Worm (Caenorhabditis elegans) whole organism, L1 larva: ENCODE measurements around the gene F26G1.11.

ENCODE experiments used
- C16A3.4 ChIP-seq: fragments of 150-350 bp; optimal IDR thresholded peaks from 2 replicates; lab custom pipeline; 2014; ENCODE audit warnings: missing biosample characterization, missing genetic modification characterization
- Y116A8C.19 ChIP-seq: sonication (generic microtip); optimal IDR thresholded peaks from 2 replicates; lab custom pipeline; 2016; ENCODE audit warnings: missing compliant biosample characterization, missing genetic modification characterization, borderline replicate concordance
- alr-1 ChIP-seq: fragments of 200-800 bp; sonication (Bioruptor generic); optimal IDR thresholded peaks from 2 replicates; lab custom pipeline; 2018; ENCODE audit warnings: borderline replicate concordance, mild to moderate bottlenecking, missing genetic modification characterization, missing compliant biosample characterization
- ama-1 ChIP-seq: fragments of 150-350 bp; optimal IDR thresholded peaks from 2 replicates; lab custom pipeline; 2014
- blmp-1 ChIP-seq: fragments of 150-350 bp; optimal IDR thresholded peaks from 2 replicates; lab custom pipeline; 2014; ENCODE audit warnings: missing biosample characterization, missing genetic modification characterization
- ceh-63 ChIP-seq: fragments of 200-800 bp; sonication (Bioruptor generic); optimal IDR thresholded peaks from 2 replicates; lab custom pipeline; 2018; ENCODE audit warnings: mild to moderate bottlenecking, missing genetic modification characterization, missing compliant biosample characterization
- ceh-8 ChIP-seq: fragments of 200-800 bp; sonication (Bioruptor generic); optimal IDR thresholded peaks from 2 replicates; lab custom pipeline; 2018; ENCODE audit warnings: mild to moderate bottlenecking, missing genetic modification characterization, moderate library complexity, missing compliant biosample characterization
- ceh-82 ChIP-seq, 3 experiments: fragments of 150-350 bp in 1 of 3; sonication (generic microtip) in 2 of 3; optimal IDR thresholded peaks; 2 replicates each; lab custom pipeline; 2014 to 2017; ENCODE audit warnings: missing biosample characterization in 3 of 3, missing genetic modification characterization in 3 of 3
- ceh-88 ChIP-seq: fragments of 200-800 bp; sonication (Bioruptor generic); IDR thresholded peaks from 2 replicates; pipeline ENCODE4 v1.3.6; 2022; ENCODE audit warnings: missing genetic modification characterization, missing compliant biosample characterization
- ceh-90 ChIP-seq: sonication (generic microtip); optimal IDR thresholded peaks from 2 replicates; lab custom pipeline; 2016; ENCODE audit warnings: missing genetic modification characterization, missing compliant biosample characterization
- dpl-1 ChIP-seq, 3 experiments: fragments of 150-350 bp in 2 of 3; sonication (generic microtip) in 1 of 3; optimal IDR thresholded peaks; 2 replicates each; lab custom pipeline; 2014 to 2017; ENCODE audit warnings: missing biosample characterization in 3 of 3, missing genetic modification characterization in 3 of 3, missing genetic modification reagents in 3 of 3
- efl-1 ChIP-seq, 4 experiments: fragments of 150-350 bp; optimal IDR thresholded peaks in 3 of 4; peaks in 1 of 4; 1 replicate in 1 of 4; 2 replicates in 3 of 4; lab custom pipeline; 2014; ENCODE audit warnings: missing biosample characterization in 2 of 4, missing genetic modification characterization in 2 of 4, missing genetic modification reagents in 2 of 4
- elt-2 ChIP-seq: sonication (generic microtip); optimal IDR thresholded peaks from 2 replicates; lab custom pipeline; 2016; ENCODE audit warnings: missing genetic modification characterization, mild to moderate bottlenecking, inconsistent platforms, missing compliant biosample characterization, missing genetic modification reagents
- fkh-10 ChIP-seq: sonication (generic microtip); optimal IDR thresholded peaks from 2 replicates; lab custom pipeline; 2017; ENCODE audit warnings: missing biosample characterization, missing genetic modification reagents, missing genetic modification characterization
- hlh-4 ChIP-seq: sonication (generic microtip); optimal IDR thresholded peaks from 2 replicates; lab custom pipeline; 2016; ENCODE audit warnings: mild to moderate bottlenecking, missing genetic modification characterization, missing compliant biosample characterization
- irx-1 ChIP-seq: sonication (generic microtip); optimal IDR thresholded peaks from 2 replicates; lab custom pipeline; 2016; ENCODE audit warnings: missing genetic modification characterization, missing compliant biosample characterization
- lin-13 ChIP-seq: fragments of 150-350 bp; optimal IDR thresholded peaks from 2 replicates; lab custom pipeline; 2014; ENCODE audit warnings: missing biosample characterization, missing genetic modification reagents, missing genetic modification characterization
- lin-14 ChIP-seq: fragments of 200-800 bp; sonication (Bioruptor generic); optimal IDR thresholded peaks from 2 replicates; lab custom pipeline; 2018; ENCODE audit warnings: mild to moderate bottlenecking, missing genetic modification characterization, moderate library complexity, missing compliant biosample characterization
- lin-35 ChIP-seq, 2 experiments: fragments of 150-350 bp; optimal IDR thresholded peaks; 2 replicates each; lab custom pipeline; 2014; ENCODE audit warnings: missing biosample characterization in 2 of 2, missing genetic modification characterization in 2 of 2, missing genetic modification reagents in 2 of 2
- lir-3 ChIP-seq: sonication (generic microtip); optimal IDR thresholded peaks from 2 replicates; lab custom pipeline; 2016; ENCODE audit warnings: mild to moderate bottlenecking, missing genetic modification characterization, moderate library complexity, missing compliant biosample characterization; ENCODE audit not compliant: poor library complexity
- nhr-19 ChIP-seq: fragments of 200-800 bp; sonication (Bioruptor generic); conservative IDR thresholded peaks from 2 replicates; pipeline ENCODE4 v1.3.6; 2022; ENCODE audit warnings: missing genetic modification characterization, missing compliant biosample characterization
- nhr-20 ChIP-seq: sonication (generic microtip); optimal IDR thresholded peaks from 2 replicates; lab custom pipeline; 2016; ENCODE audit warnings: mild to moderate bottlenecking, missing genetic modification characterization, missing compliant biosample characterization
- nhr-71 ChIP-seq: sonication (generic microtip); optimal IDR thresholded peaks from 2 replicates; lab custom pipeline; 2016; ENCODE audit warnings: mild to moderate bottlenecking, missing genetic modification characterization, moderate library complexity, missing compliant biosample characterization
- nhr-85 ChIP-seq: sonication (generic microtip); peaks from one replicate; lab custom pipeline; 2016; ENCODE audit warnings: missing genetic modification characterization, inconsistent platforms, missing compliant biosample characterization
- nhr-90 ChIP-seq: sonication (generic microtip); optimal IDR thresholded peaks from 2 replicates; lab custom pipeline; 2016; ENCODE audit warnings: mild to moderate bottlenecking, missing genetic modification characterization, missing compliant biosample characterization; ENCODE audit not compliant: poor library complexity
- pag-3 ChIP-seq: sonication (generic microtip); optimal IDR thresholded peaks from 2 replicates; lab custom pipeline; 2017; ENCODE audit warnings: missing genetic modification characterization, mild to moderate bottlenecking, missing compliant biosample characterization, antibody characterized with exemption, borderline replicate concordance; ENCODE audit not compliant: insufficient read depth
- pqm-1 ChIP-seq: sonication (generic microtip); optimal IDR thresholded peaks from 3 replicates; lab custom pipeline; 2017; ENCODE audit warnings: missing biosample characterization, missing genetic modification characterization
- rnt-1 ChIP-seq: sonication (generic microtip); optimal IDR thresholded peaks from 2 replicates; lab custom pipeline; 2016; ENCODE audit warnings: mild to moderate bottlenecking, missing genetic modification characterization, moderate library complexity, missing compliant biosample characterization
- snu-23 ChIP-seq: sonication (generic microtip); optimal IDR thresholded peaks from 2 replicates; lab custom pipeline; 2016; ENCODE audit warnings: missing genetic modification characterization, missing compliant biosample characterization
- sup-37 ChIP-seq: fragments of 200-800 bp; sonication (Bioruptor generic); optimal IDR thresholded peaks from 2 replicates; lab custom pipeline; 2018; ENCODE audit warnings: mild to moderate bottlenecking, missing genetic modification characterization, missing compliant biosample characterization
- tbx-2 ChIP-seq: sonication (generic microtip); optimal IDR thresholded peaks from 2 replicates; lab custom pipeline; 2016; ENCODE audit warnings: missing genetic modification characterization, missing compliant biosample characterization
- unc-130 ChIP-seq: fragments of 150-350 bp; optimal IDR thresholded peaks from 2 replicates; lab custom pipeline; 2017; ENCODE audit warnings: missing biosample characterization, missing genetic modification characterization, inconsistent platforms
- unc-30 ChIP-seq: sonication (generic microtip); optimal IDR thresholded peaks from 2 replicates; lab custom pipeline; 2017; ENCODE audit warnings: missing biosample characterization, missing genetic modification characterization
- unc-86 ChIP-seq: sonication (generic microtip); optimal IDR thresholded peaks from 2 replicates; lab custom pipeline; 2016; ENCODE audit warnings: missing genetic modification characterization, missing compliant biosample characterization
- unc-98 ChIP-seq: fragments of 200-800 bp; sonication (Bioruptor generic); IDR thresholded peaks from 2 replicates; pipeline ENCODE4 v1.3.6; 2022; ENCODE audit warnings: missing genetic modification characterization, missing compliant biosample characterization

Gene F26G1.11

DNA sequence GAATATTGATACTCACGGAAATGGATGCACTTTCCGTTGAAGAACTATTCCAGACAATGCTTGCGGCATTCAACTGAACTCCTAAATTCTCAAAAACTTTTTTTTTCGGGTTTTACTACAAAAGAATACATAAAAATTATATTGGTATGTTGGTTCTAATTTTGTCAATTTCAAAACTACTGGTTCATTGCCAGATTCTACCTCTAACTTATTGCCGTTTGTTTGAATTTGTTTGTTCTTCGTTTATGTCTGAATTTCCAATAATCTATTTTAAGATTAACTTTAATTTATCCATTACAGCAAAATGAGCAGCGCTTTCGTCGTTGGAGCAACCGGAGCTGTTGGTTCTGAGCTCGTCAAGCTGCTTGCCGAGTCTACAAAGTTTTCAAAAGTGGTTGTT lies 20.1 kb downstream of the F26G1.11 start, which contains the start of gene C33F10.14:
Gene C33F10.14 (plus strand): TSS at position 301 of the 400 bp plus-strand sequence.
- TF ChIP-seq ceh-82 (tag; optimal IDR thresholded peaks at IDR 0.05; lab: Kevin White, UChicago), result no peak
- TF ChIP-seq unc-98, result no peak

DNA sequence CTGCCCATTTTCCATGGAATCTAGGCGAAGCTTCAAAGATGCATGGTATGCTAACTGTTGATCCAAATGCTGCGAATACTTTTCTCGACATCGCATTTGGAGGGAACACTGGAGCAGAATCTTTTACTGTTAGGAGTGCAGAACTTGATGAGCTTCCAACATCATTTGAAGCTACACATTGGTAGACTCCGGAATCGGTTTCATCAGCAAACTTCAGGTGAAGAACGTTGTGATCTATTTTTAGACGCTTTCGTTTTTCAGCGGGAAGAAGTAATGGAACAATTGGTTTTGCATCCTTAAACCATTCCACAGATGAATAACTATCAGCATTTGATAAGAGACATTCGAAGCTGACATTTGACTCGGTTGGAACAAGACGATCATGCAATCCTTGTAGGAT lies 23.6 kb downstream of the F26G1.11 start:
- TF ChIP-seq alr-1 (tag; lab: Kevin White, UChicago) (no peak), ceh-88 (GFP tag; lab: Robert Waterston, UW) (no peak)

DNA sequence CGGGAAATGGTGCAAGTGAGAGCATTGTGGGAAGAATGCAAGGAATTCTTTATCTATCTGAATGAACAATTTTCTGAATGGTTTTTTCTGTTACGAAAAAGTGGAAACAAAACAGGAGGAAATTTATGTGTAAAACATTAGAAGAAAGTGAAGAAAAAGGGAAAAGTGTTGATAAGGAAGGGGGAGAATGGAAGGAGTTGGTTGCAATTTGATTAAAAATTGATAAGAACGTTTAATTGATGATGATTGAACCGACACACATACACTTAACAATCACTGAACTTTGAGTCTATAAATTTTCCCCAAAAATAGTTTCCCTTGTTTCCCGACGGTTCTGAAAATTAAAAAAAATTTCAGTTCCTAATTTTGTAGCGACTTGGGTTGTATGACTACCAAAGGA lies 26.0 kb downstream of the F26G1.11 start:
- TF ChIP-seq unc-30 (tag; lab: Kevin White, UChicago), result no peak
- no peak for TF ChIP-seq irx-1 (tag; lab: Kevin White, UChicago)
- TF ChIP-seq ama-1, result no peak
- TF ChIP-seq nhr-20 (tag; lab: Kevin White, UChicago), result no peak
- no peak for TF ChIP-seq Y116A8C.19
- peak; percentile 0 for TF ChIP-seq lin-14 (GFP tag; lab: Kevin White, UChicago)
- TF ChIP-seq blmp-1 (tag; lab: Kevin White, UChicago), result peak; percentile 30
- no peak for TF ChIP-seq tbx-2 (tag; lab: Kevin White, UChicago)
- peak; percentile 88 for TF ChIP-seq elt-2 (tag; lab: Kevin White, UChicago)
- no peak for TF ChIP-seq nhr-85 (tag; lab: Kevin White, UChicago)
- TF ChIP-seq ceh-63 (GFP tag; lab: Kevin White, UChicago), result no peak
- no peak for TF ChIP-seq efl-1 (optimal IDR thresholded peaks at IDR 0.05; lab: Kevin White, UChicago)
- peak in 1 of 2 experiments; percentile 38 for TF ChIP-seq efl-1 (GFP tag; optimal IDR thresholded peaks at IDR 0.05 in 1 of 2; lab: Kevin White, UChicago)
- no peak for TF ChIP-seq unc-86 (tag; lab: Kevin White, UChicago)
- peak; percentile 6 for TF ChIP-seq pqm-1 (tag; lab: Kevin White, UChicago)
- no peak for TF ChIP-seq sup-37
- no peak for TF ChIP-seq pag-3 (tag; lab: Kevin White, UChicago)
- no peak for TF ChIP-seq hlh-4
- TF ChIP-seq lir-3 (tag; lab: Kevin White, UChicago), result no peak
- TF ChIP-seq ceh-90 (tag; lab: Kevin White, UChicago), result no peak

DNA sequence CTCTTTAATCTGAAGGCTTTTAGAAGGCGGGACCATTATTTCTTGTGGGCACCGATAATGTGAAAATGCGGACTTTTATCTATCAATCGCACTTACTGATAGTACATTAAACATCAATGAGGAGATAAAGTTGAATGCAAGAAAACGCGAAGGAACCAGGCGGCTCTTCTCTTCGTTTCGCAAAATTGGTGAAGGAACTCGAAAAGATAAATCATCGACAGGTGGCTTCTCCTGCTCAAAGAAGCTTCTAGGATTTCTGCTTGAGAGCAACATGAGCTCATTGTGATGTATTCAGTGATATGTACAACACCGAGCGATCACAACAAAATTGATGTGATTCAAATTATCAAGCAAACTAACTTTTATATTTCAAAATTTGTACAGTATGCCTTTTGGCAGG lies 28.9 kb downstream of the F26G1.11 start:
- TF ChIP-seq nhr-71 (tag; lab: Kevin White, UChicago) (peak; percentile 58), fkh-10 (no peak), lin-35 (GFP tag; optimal IDR thresholded peaks at IDR 0.05; lab: Kevin White, UChicago) (no peak), ceh-8 (GFP tag; lab: Kevin White, UChicago) (no peak), rnt-1 (tag; lab: Kevin White, UChicago) (peak; percentile 51), unc-130 (tag; lab: Kevin White, UChicago) (peak; percentile 24), nhr-90 (tag; lab: Kevin White, UChicago) (no peak), nhr-19 (peak; percentile 26), unc-30 (tag; lab: Kevin White, UChicago) (no peak), nhr-20 (tag; lab: Kevin White, UChicago) (no peak), dpl-1 (GFP tag; optimal IDR thresholded peaks at IDR 0.05; lab: Kevin White, UChicago) (no peak), snu-23 (peak; percentile 30), C16A3.4 (tag; lab: Kevin White, UChicago) (no peak), unc-98 (no peak), lin-14 (GFP tag; lab: Kevin White, UChicago) (peak; percentile 43), lin-13 (GFP tag; lab: Kevin White, UChicago) (no peak)
